Worm (Caenorhabditis elegans): ENCODE results near the gene F56A8.8.

Gene F56A8.8

ce11 chrIII:13258163-13258562 is 27.4 kb upstream of the F56A8.8 start:
- TF ChIP-seq ceh-9 (tag; optimal IDR thresholded peaks at IDR 0.05) (no peak), F13H6.1 (tag; optimal IDR thresholded peaks at IDR 0.05) (no peak), ceh-48 (tag; optimal IDR thresholded peaks at IDR 0.05) (no peak), ama-1 (optimal IDR thresholded peaks at IDR 0.05) (no peak), elt-4 (tag; optimal IDR thresholded peaks at IDR 0.05) (no peak), ceh-18 (tag; optimal IDR thresholded peaks at IDR 0.05) (no peak), ceh-6 (GFP tag; optimal IDR thresholded peaks at IDR 0.05) (no peak), hlh-6 (tag; optimal IDR thresholded peaks at IDR 0.05) (no peak), hlh-30 (tag; optimal IDR thresholded peaks at IDR 0.05; ENCODE audit: insufficient read depth) (no peak), fkh-10 (GFP tag; optimal IDR thresholded peaks at IDR 0.05) (no peak), ets-4 (tag; optimal IDR thresholded peaks at IDR 0.05) (no peak), nhr-11 (tag; optimal IDR thresholded peaks at IDR 0.05) (no peak), madf-2 (tag; optimal IDR thresholded peaks at IDR 0.05) (no peak), unc-3 (GFP tag; conservative IDR thresholded peaks at IDR 0.05) (no peak), unc-3 (tag; optimal IDR thresholded peaks at IDR 0.05) (no peak), ceh-22 (tag; optimal IDR thresholded peaks at IDR 0.05) (no peak), syd-9 (tag; optimal IDR thresholded peaks at IDR 0.05) (no peak), ceh-31 (tag; optimal IDR thresholded peaks at IDR 0.05) (peak; percentile 71), zip-5 (tag; optimal IDR thresholded peaks at IDR 0.05) (no peak), hlh-13 (GFP tag; optimal IDR thresholded peaks at IDR 0.05) (no peak), ceh-34 (tag; optimal IDR thresholded peaks at IDR 0.05) (peak; percentile 67), pros-1 (tag; optimal IDR thresholded peaks at IDR 0.05) (no peak), pax-1 (tag; optimal IDR thresholded peaks at IDR 0.05) (no peak), ceh-24 (tag; optimal IDR thresholded peaks at IDR 0.05) (no peak), Y22D7AL.16 (tag; optimal IDR thresholded peaks at IDR 0.05) (no peak), unc-55 (GFP tag; optimal IDR thresholded peaks at IDR 0.05) (peak; percentile 1), ceh-30 (tag; optimal IDR thresholded peaks at IDR 0.05) (no peak), K02D7.2 (tag; optimal IDR thresholded peaks at IDR 0.05) (no peak), tbx-7 (tag; optimal IDR thresholded peaks at IDR 0.05) (no peak), T23F11.4 (GFP tag; optimal IDR thresholded peaks at IDR 0.05) (no peak), fkh-6 (tag; optimal IDR thresholded peaks at IDR 0.05) (no peak), ceh-45 (GFP tag; IDR thresholded peaks at IDR 0.05) (no peak), ztf-16 (tag; optimal IDR thresholded peaks at IDR 0.05) (no peak), lin-11 (tag; optimal IDR thresholded peaks at IDR 0.05) (no peak), pha-4 (tag; optimal IDR thresholded peaks at IDR 0.05) (no peak), sox-2 (GFP tag; IDR thresholded peaks at IDR 0.05) (no peak), dmd-4 (tag; optimal IDR thresholded peaks at IDR 0.05; ENCODE audit: borderline replicate concordance) (no peak), hlh-8 (tag; optimal IDR thresholded peaks at IDR 0.05) (no peak), ceh-2 (tag; optimal IDR thresholded peaks at IDR 0.05) (no peak), che-1 (tag; optimal IDR thresholded peaks at IDR 0.05) (no peak), unc-42 (tag; optimal IDR thresholded peaks at IDR 0.05) (peak; percentile 65), elt-2 (tag; optimal IDR thresholded peaks at IDR 0.05) (no peak), gmeb-2 (tag; optimal IDR thresholded peaks at IDR 0.05) (no peak), ahr-1 (tag; optimal IDR thresholded peaks at IDR 0.05) (no peak), fax-1 (tag; optimal IDR thresholded peaks at IDR 0.05) (no peak), npax-4 (tag; optimal IDR thresholded peaks at IDR 0.05) (no peak), ttx-3 (tag; optimal IDR thresholded peaks at IDR 0.05) (no peak), eyg-1 (tag; optimal IDR thresholded peaks at IDR 0.05) (no peak), pat-9 (tag; optimal IDR thresholded peaks at IDR 0.05) (no peak), pqm-1 (tag; optimal IDR thresholded peaks at IDR 0.05) (no peak), ceh-14 (tag; optimal IDR thresholded peaks at IDR 0.05) (no peak), hlh-15 (tag; optimal IDR thresholded peaks at IDR 0.05) (no peak), odd-2 (tag; optimal IDR thresholded peaks at IDR 0.05) (no peak), ref-2 (tag; optimal IDR thresholded peaks at IDR 0.05) (peak; percentile 51), ceh-19 (GFP tag; optimal IDR thresholded peaks at IDR 0.05) (peak; percentile 63)

Measured in whole organism, late embryonic.